Worm (Caenorhabditis elegans) whole organism, midembryonic: Measurements from ENCODE around the gene F10C2.7.
"Not testable (repeated sequence)": the region's sequence is repeated elsewhere in the genome, so short reads cannot be mapped to it uniquely, and the experiment has no call there.

Source experiments
- T22C8.4 ChIP-seq: fragments of 200-800 bp; sonication (Bioruptor generic); IDR thresholded peaks from 2 replicates; pipeline ENCODE4 v1.3.6; 2022; ENCODE audit warnings: missing genetic modification characterization, missing compliant biosample characterization
- cog-1 ChIP-seq: sonication (generic microtip); optimal IDR thresholded peaks from 2 replicates; lab custom pipeline; 2016; ENCODE audit warnings: missing genetic modification characterization, missing compliant biosample characterization
- flt-1 ChIP-seq: fragments of 200-800 bp; sonication (Bioruptor generic); IDR thresholded peaks from 2 replicates; pipeline ENCODE4 v1.3.6; 2022; ENCODE audit warnings: missing genetic modification characterization, missing compliant biosample characterization
- klf-2 ChIP-seq: fragments of 200-800 bp; sonication (Bioruptor generic); conservative IDR thresholded peaks from 2 replicates; pipeline ENCODE4 v1.3.6; 2022; ENCODE audit warnings: missing genetic modification reagents, missing genetic modification characterization, missing compliant biosample characterization
- med-1 ChIP-seq: sonication (generic microtip); optimal IDR thresholded peaks from 2 replicates; lab custom pipeline; 2017; ENCODE audit warnings: missing genetic modification characterization, mild to moderate bottlenecking, missing compliant biosample characterization, antibody characterized with exemption, missing genetic modification reagents; ENCODE audit not compliant: insufficient read depth
- ref-1 ChIP-seq: fragments of 200-800 bp; sonication (Bioruptor generic); conservative IDR thresholded peaks from 2 replicates; pipeline ENCODE4 v1.3.6; 2022; ENCODE audit warnings: missing genetic modification reagents, missing genetic modification characterization, missing compliant biosample characterization
- tab-1 ChIP-seq: fragments of 200-800 bp; sonication (Bioruptor generic); IDR thresholded peaks from 2 replicates; pipeline ENCODE4 v1.3.6; 2022; ENCODE audit warnings: missing genetic modification characterization, missing compliant biosample characterization
- ztf-23 ChIP-seq: fragments of 200-800 bp; sonication (Bioruptor generic); IDR thresholded peaks from 2 replicates; pipeline ENCODE4 v1.3.6; 2022; ENCODE audit warnings: missing genetic modification reagents, missing genetic modification characterization, missing compliant biosample characterization
- ztf-29 ChIP-seq: fragments of 200-800 bp; sonication (Bioruptor generic); IDR thresholded peaks from 2 replicates; pipeline ENCODE4 v1.3.6; 2022; ENCODE audit warnings: missing genetic modification reagents, missing genetic modification characterization, missing compliant biosample characterization

Gene F10C2.7

DNA sequence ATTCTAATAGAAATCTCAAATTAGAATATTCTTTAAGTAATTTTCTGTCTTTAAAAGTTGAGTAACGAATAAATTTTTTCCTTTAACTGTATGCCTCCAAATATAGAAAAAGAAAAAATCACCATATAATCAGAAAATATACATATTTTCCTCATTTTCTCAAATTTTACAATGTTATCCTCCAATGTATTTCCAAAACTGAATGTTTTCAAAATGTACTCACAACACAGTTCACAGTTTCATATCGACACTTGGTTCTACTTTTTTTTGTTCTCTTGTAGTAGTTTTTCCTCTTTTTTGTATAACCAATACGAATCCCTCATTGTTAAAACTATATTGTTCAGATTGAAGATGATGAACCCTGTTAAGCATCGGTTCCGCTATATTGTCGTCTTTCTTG, at the start of gene F10C2.7:
Gene F10C2.7, plus strand, starts transcription at position 301 of the 400 bp plus-strand sequence.
- TF ChIP-seq flt-1 (GFP tag; lab: Robert Waterston, UW) (no peak), cog-1 (tag; lab: Kevin White, UChicago) (no peak), ref-1 (GFP tag; lab: Robert Waterston, UW) (no peak), klf-2 (GFP tag; lab: Robert Waterston, UW) (no peak), tab-1 (no peak), med-1 (GFP tag; lab: Kevin White, UChicago) (no peak), ztf-29 (GFP tag; lab: Robert Waterston, UW) (no peak), T22C8.4 (GFP tag; lab: Robert Waterston, UW) (no peak), ztf-23 (GFP tag; lab: Robert Waterston, UW) (no peak)

DNA sequence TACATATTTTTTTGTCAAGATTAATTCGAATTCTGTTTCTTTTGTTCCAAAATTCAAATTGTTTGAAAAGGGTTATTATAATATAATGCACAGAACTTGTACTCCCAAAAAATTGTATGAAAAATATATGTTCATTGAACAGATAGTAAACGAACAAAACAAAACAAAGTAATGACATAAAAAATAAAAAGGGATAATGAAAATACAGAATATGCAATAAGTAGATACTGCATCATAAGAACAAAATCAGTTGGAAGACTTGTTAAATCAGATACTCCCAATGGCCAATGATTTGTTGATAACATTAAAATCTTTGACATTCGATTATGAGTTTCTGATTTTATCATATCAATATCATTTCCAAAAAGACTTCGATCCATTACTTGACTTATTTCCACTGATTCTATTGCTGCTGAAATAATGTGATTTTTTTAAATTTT, 49.2 kb upstream of the F10C2.7 start:
- TF ChIP-seq klf-2 (GFP tag; lab: Robert Waterston, UW): no peak
- no peak for TF ChIP-seq ztf-29 (GFP tag; lab: Robert Waterston, UW)
- no peak for TF ChIP-seq ztf-23 (GFP tag; lab: Robert Waterston, UW)
- no peak for TF ChIP-seq T22C8.4 (GFP tag; lab: Robert Waterston, UW)
- no peak for TF ChIP-seq tab-1
- no peak for TF ChIP-seq flt-1 (GFP tag; lab: Robert Waterston, UW)
- TF ChIP-seq ref-1 (GFP tag; lab: Robert Waterston, UW): no peak
- no peak for TF ChIP-seq med-1 (GFP tag; lab: Kevin White, UChicago)
- no peak for TF ChIP-seq cog-1 (tag; lab: Kevin White, UChicago)

DNA sequence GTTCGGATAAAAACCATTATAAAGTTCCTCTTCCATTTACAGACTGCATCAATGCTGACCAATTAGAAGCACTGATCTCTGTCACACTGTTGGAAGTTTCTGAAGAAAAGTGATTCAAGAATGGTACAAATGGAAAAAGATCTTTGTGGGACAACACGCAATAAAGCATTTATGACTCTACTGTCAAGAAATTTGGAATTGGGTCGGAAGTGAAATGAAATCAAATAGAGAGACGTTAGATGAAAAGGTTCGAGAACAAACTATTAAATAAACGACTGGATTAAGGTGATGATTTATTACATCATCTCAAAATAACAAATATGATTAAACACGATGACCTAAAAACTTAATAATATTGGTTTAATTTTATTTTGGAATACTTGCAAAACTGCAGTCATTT, 47.2 kb upstream of the F10C2.7 start, which contains the start of gene F57F5.3:
Gene F57F5.3, minus strand, starts transcription at position 101 of the 400 bp plus-strand sequence.
- TF ChIP-seq ztf-23 (GFP tag; lab: Robert Waterston, UW) (no peak), ref-1 (GFP tag; lab: Robert Waterston, UW) (no peak), klf-2 (GFP tag; lab: Robert Waterston, UW) (no peak), ztf-29 (GFP tag; lab: Robert Waterston, UW) (no peak), med-1 (GFP tag; lab: Kevin White, UChicago) (no peak), flt-1 (GFP tag; lab: Robert Waterston, UW) (no peak), T22C8.4 (GFP tag; lab: Robert Waterston, UW) (no peak), cog-1 (tag; lab: Kevin White, UChicago) (no peak), tab-1 (no peak)

DNA sequence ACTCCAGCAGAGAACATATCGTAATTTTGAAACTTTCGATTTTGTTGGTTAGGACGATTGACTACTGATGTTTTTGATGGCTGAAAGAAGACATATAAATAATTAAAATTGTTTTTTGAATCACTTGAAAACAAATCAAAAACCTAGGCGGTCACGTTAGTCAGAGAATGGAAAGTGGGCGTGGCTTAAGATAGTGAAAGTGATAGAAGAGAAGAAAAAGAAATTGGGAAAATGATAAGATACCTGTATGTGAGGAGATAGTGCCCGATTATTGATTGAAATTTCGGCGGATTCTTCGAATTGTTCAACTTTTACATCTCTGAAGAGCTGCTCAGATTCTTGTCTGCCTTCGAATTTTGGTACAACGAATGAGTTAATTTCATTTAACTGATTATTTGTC, 42.0 kb upstream of the F10C2.7 start:
- TF ChIP-seq cog-1 (tag; lab: Kevin White, UChicago) (no peak), T22C8.4 (GFP tag; lab: Robert Waterston, UW) (no peak), med-1 (GFP tag; lab: Kevin White, UChicago) (no peak), ref-1 (GFP tag; lab: Robert Waterston, UW) (no peak), klf-2 (GFP tag; lab: Robert Waterston, UW) (no peak), ztf-23 (GFP tag; lab: Robert Waterston, UW) (no peak), flt-1 (GFP tag; lab: Robert Waterston, UW) (no peak), tab-1 (no peak), ztf-29 (GFP tag; lab: Robert Waterston, UW) (no peak)

DNA sequence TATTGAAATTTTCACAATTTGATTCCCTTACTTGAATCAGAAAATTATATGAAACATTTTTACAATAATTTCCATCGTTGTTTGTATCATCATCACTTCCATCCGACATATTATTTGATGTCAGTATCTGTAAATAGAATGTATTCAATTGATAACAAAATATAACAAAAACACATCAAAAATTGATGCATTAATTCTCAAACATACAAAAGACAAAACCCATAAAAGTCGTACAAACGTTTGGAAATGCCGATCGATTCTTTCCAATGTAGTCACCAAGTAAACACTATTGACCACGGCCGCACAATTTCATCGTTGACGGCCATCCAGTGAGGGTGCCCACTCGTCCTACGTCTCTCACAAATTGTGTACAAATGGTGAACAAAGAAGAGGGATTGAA, 40.4 kb upstream of the F10C2.7 start, which contains the start of gene add-2:
Gene add-2, minus strand, starts transcription at position 109 of the 400 bp plus-strand sequence.
- no peak for TF ChIP-seq cog-1 (tag; lab: Kevin White, UChicago)
- TF ChIP-seq klf-2 (GFP tag; lab: Robert Waterston, UW): no peak
- TF ChIP-seq ztf-23 (GFP tag; lab: Robert Waterston, UW): no peak
- TF ChIP-seq tab-1: no peak
- no peak for TF ChIP-seq T22C8.4 (GFP tag; lab: Robert Waterston, UW)
- TF ChIP-seq ztf-29 (GFP tag; lab: Robert Waterston, UW): no peak

DNA sequence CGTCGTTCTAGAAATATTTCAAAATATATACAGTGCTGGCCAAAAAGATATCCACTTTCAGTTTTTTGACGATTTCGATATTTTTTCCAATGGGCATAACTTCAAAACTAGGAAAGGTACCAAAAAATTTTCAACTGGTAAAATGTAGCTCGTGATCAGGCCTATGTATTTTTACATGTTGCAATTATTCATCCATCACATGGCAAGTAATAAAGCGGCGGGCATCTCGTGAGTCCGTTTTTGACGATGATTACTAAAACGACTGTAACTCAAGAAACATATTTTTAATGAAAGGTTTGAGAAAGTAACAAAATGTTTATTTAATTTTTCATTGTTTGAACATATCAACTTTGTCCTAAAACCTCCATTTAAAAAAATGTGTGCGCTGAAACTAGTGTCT, 33.7 kb upstream of the F10C2.7 start, which contains the start of gene F10C2.3:
Gene F10C2.3, plus strand, starts transcription at position 301 of the 400 bp plus-strand sequence.
- TF ChIP-seq tab-1; med-1 (GFP tag; lab: Kevin White, UChicago); flt-1 (GFP tag; lab: Robert Waterston, UW): not testable (repeated sequence)

DNA sequence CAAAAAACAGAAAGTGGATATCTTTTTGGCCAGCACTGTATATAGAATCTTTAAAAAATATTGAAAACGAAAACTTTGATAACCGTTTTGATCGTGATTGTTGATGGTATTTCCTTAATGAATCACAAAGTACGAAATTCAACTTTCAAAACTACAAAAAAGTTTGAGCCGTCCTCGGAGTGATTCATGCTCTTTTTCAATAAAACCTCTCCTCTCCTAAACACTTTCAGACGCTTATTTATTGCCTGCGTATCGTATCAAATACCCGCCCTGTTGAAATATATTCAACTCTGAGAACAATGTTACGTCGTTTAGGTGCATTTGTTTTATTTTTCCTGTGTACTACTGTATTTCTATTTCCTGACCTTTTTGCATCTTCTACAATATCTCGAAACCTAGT, 32.8 kb upstream of the F10C2.7 start:
- TF ChIP-seq ztf-29 (GFP tag; lab: Robert Waterston, UW) (no peak), klf-2 (GFP tag; lab: Robert Waterston, UW) (no peak), cog-1 (tag; lab: Kevin White, UChicago) (no peak), tab-1 (no peak), ztf-23 (GFP tag; lab: Robert Waterston, UW) (no peak), med-1 (GFP tag; lab: Kevin White, UChicago) (no peak), T22C8.4 (GFP tag; lab: Robert Waterston, UW) (no peak), flt-1 (GFP tag; lab: Robert Waterston, UW) (no peak), ref-1 (GFP tag; lab: Robert Waterston, UW) (no peak)

DNA sequence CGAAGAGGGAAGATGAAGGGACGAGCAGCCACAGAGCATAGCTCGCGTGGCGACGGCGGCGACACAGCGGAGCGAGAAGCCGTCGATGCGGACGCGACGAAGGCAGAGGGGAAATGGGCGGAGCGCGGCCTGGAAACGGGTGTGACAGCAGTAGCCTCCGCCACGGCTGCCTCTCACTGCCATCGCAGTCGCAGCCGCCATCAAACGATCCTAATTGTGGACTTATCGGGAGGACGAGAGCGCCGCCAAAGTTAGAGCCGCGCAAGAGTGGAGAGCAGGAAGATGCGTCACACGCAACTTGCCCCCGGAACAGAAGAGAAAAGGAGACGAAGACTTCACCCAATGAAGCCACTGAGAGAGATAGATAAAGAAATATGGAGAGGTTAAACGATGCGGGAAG, 29.4 kb upstream of the F10C2.7 start:
- TF ChIP-seq ztf-23 (GFP tag; lab: Robert Waterston, UW): no peak
- TF ChIP-seq tab-1: peak; percentile 30; the same call in 1 of the 2 replicates

DNA sequence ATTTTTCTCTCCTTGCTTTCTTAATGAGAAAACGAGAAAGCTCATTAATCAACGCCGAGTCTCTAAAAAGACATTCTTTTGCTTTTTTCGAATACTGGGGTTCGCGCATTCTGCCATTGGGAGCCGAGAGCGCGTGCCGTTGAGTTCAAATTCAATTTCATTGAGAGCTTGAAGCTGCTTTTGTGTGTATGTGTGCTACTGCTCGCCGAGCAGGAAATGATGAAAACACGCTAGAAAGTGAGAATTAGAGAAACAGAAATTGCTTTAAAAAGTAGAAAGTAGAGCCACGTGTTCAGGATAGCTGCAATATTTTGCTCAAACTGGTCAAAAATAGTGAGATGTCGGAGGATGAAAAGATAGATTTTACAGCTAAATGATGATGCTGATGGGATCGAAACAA, 28.0 kb upstream of the F10C2.7 start:
- TF ChIP-seq ref-1 (GFP tag; lab: Robert Waterston, UW): no peak
- TF ChIP-seq flt-1 (GFP tag; lab: Robert Waterston, UW): no peak
- TF ChIP-seq med-1 (GFP tag; lab: Kevin White, UChicago): no peak
- TF ChIP-seq tab-1: no peak
- TF ChIP-seq cog-1 (tag; lab: Kevin White, UChicago): no peak
- no peak for TF ChIP-seq T22C8.4 (GFP tag; lab: Robert Waterston, UW)
- no peak for TF ChIP-seq klf-2 (GFP tag; lab: Robert Waterston, UW)
- TF ChIP-seq ztf-23 (GFP tag; lab: Robert Waterston, UW): no peak
- no peak for TF ChIP-seq ztf-29 (GFP tag; lab: Robert Waterston, UW)
